Worm (Caenorhabditis elegans) whole organism, young adult: ENCODE data around the gene xpf-1.

Source experiments
- B0261.1 ChIP-seq: sonication (generic microtip); optimal IDR thresholded peaks from 2 replicates; lab custom pipeline; 2016; ENCODE audit warnings: mild to moderate bottlenecking, missing genetic modification characterization, moderate library complexity, missing compliant biosample characterization
- hlh-12 ChIP-seq: sonication (generic microtip); optimal IDR thresholded peaks from 2 replicates; lab custom pipeline; 2016; ENCODE audit warnings: missing genetic modification characterization, missing compliant biosample characterization
- mxl-1 ChIP-seq: sonication (generic microtip); optimal IDR thresholded peaks from 2 replicates; lab custom pipeline; 2016; ENCODE audit warnings: missing genetic modification characterization, missing compliant biosample characterization
- nhr-80 ChIP-seq: sonication (generic microtip); optimal IDR thresholded peaks from 2 replicates; lab custom pipeline; 2016; ENCODE audit warnings: missing genetic modification characterization, missing compliant biosample characterization
- pha-4 ChIP-seq: fragments of 150-350 bp; sonication (generic microtip); optimal IDR thresholded peaks from 2 replicates; lab custom pipeline; 2014; ENCODE audit warnings: missing biosample characterization, missing genetic modification reagents, missing genetic modification characterization
- unc-62 ChIP-seq: fragments of 150-350 bp; optimal IDR thresholded peaks from 2 replicates; lab custom pipeline; 2014; ENCODE audit warnings: missing biosample characterization, missing genetic modification reagents, missing genetic modification characterization
- ztf-25 ChIP-seq: fragments of 200-800 bp; sonication (Bioruptor generic); IDR thresholded peaks from 2 replicates; pipeline ENCODE4 v1.3.6; 2022; ENCODE audit warnings: missing genetic modification reagents, missing genetic modification characterization, missing compliant biosample characterization
- ztf-6 ChIP-seq: fragments of 200-800 bp; sonication (Bioruptor generic); IDR thresholded peaks from 2 replicates; pipeline ENCODE4 v1.3.6; 2022; ENCODE audit warnings: missing genetic modification reagents, missing genetic modification characterization, missing compliant biosample characterization

- no peak for TF ChIP-seq B0261.1
- TF ChIP-seq pha-4 = no peak
- no peak for TF ChIP-seq nhr-80 (tag; lab: Kevin White, UChicago)
- TF ChIP-seq unc-62 (GFP tag; lab: Kevin White, UChicago) = no peak
- TF ChIP-seq mxl-1 (tag; lab: Kevin White, UChicago) = no peak
- TF ChIP-seq ztf-6 = no peak
- no peak for TF ChIP-seq hlh-12 (tag; lab: Kevin White, UChicago)
- 0 out of 2 replicates have a peak, but pooled peaks have one; percentile 4 for TF ChIP-seq ztf-25 (GFP tag; lab: Robert Waterston, UW)
Measured at ce11 chrII:11650975-11651588, 44.9 kb upstream of the xpf-1 start, which contains the start of gene coa-7.
